Fruit fly (Drosophila melanogaster) whole organism, prepupa: Measurements from ENCODE around the gene UbcE2M.

Source experiments
- Blimp-1 ChIP-seq: fragments of 200-800 bp; sonication (Bioruptor generic); optimal IDR thresholded peaks from 3 replicates; lab custom pipeline; 2017; ENCODE audit warnings: missing biosample characterization, missing genetic modification characterization, mild to moderate bottlenecking, moderate library complexity, missing genetic modification reagents
- CG10631 ChIP-seq: fragments of 200-800 bp; sonication (Bioruptor generic); optimal IDR thresholded peaks from 2 replicates; lab custom pipeline; 2016; ENCODE audit warnings: missing biosample characterization, missing genetic modification characterization
- CG10669 ChIP-seq: fragments of 200-800 bp; sonication (Bioruptor generic); optimal IDR thresholded peaks from 3 replicates; lab custom pipeline; 2018; ENCODE audit warnings: missing biosample characterization, mild to moderate bottlenecking, missing genetic modification characterization, moderate library complexity
- CG11294 ChIP-seq: fragments of 200-800 bp; sonication (Bioruptor generic); IDR thresholded peaks from 2 replicates; pipeline ENCODE4 v1.3.6; 2022; ENCODE audit warnings: missing biosample characterization, missing genetic modification characterization
- CG11762 ChIP-seq: fragments of 200-800 bp; sonication (Bioruptor generic); optimal IDR thresholded peaks from 3 replicates; lab custom pipeline; 2016; ENCODE audit warnings: missing biosample characterization, missing genetic modification characterization; ENCODE audit not compliant: insufficient read depth
- CG11902 ChIP-seq: fragments of 200-800 bp; sonication (Bioruptor generic); optimal IDR thresholded peaks from 3 replicates; lab custom pipeline; 2016; ENCODE audit warnings: missing biosample characterization, missing genetic modification characterization
- CG15336 ChIP-seq: fragments of 200-800 bp; sonication (Bioruptor generic); IDR thresholded peaks from 2 replicates; pipeline ENCODE4 v1.3.6; 2022; ENCODE audit warnings: missing biosample characterization, missing genetic modification characterization
- CG1621 ChIP-seq: fragments of 200-800 bp; sonication (Bioruptor generic); optimal IDR thresholded peaks from 3 replicates; lab custom pipeline; 2018; ENCODE audit warnings: missing biosample characterization, mild to moderate bottlenecking, missing genetic modification characterization
- CG3032 ChIP-seq: fragments of 200-800 bp; optimal IDR thresholded peaks from 2 replicates; lab custom pipeline; 2019; ENCODE audit warnings: missing biosample characterization, mild to moderate bottlenecking, missing genetic modification characterization, moderate library complexity
- CG31627 ChIP-seq: fragments of 200-800 bp; sonication (Bioruptor generic); optimal IDR thresholded peaks from 3 replicates; lab custom pipeline; 2016; ENCODE audit warnings: missing biosample characterization, missing genetic modification characterization
- CG3919 ChIP-seq: fragments of 200-800 bp; sonication (Bioruptor generic); optimal IDR thresholded peaks from 3 replicates; lab custom pipeline; 2016; ENCODE audit warnings: missing biosample characterization, missing genetic modification characterization
- CG4318 ChIP-seq: fragments of 200-800 bp; sonication (Bioruptor generic); optimal IDR thresholded peaks from 3 replicates; lab custom pipeline; 2017; ENCODE audit warnings: missing biosample characterization, mild to moderate bottlenecking, missing genetic modification characterization
- CG6163 ChIP-seq: fragments of 200-800 bp; sonication (Bioruptor generic); IDR thresholded peaks from 3 replicates; pipeline ENCODE4 v1.3.6; 2022; ENCODE audit warnings: missing biosample characterization, missing genetic modification characterization
- CG6792 ChIP-seq: fragments of 200-800 bp; sonication (Bioruptor generic); optimal IDR thresholded peaks from 3 replicates; lab custom pipeline; 2016; ENCODE audit warnings: missing biosample characterization, missing genetic modification characterization
- CG6808 ChIP-seq: fragments of 200-800 bp; sonication (Bioruptor generic); optimal IDR thresholded peaks from 3 replicates; lab custom pipeline; 2017; ENCODE audit warnings: missing biosample characterization, missing genetic modification characterization, mild to moderate bottlenecking, moderate library complexity, missing genetic modification reagents
- CG6854 ChIP-seq: fragments of 200-800 bp; sonication (Bioruptor generic); optimal IDR thresholded peaks from 2 replicates; lab custom pipeline; 2017; ENCODE audit warnings: missing biosample characterization, mild to moderate bottlenecking, missing genetic modification characterization
- CG8119 ChIP-seq: fragments of 200-800 bp; sonication (Bioruptor generic); IDR thresholded peaks from 3 replicates; pipeline ENCODE4 v1.3.6; 2022; ENCODE audit warnings: missing biosample characterization, missing genetic modification characterization
- CG8319 ChIP-seq: fragments of 200-800 bp; sonication (Bioruptor generic); optimal IDR thresholded peaks from 3 replicates; lab custom pipeline; 2016; ENCODE audit warnings: missing biosample characterization, missing genetic modification characterization
- CG8632 ChIP-seq: fragments of 200-800 bp; sonication (Bioruptor generic); optimal IDR thresholded peaks from 3 replicates; lab custom pipeline; 2016; ENCODE audit warnings: missing biosample characterization, missing genetic modification characterization
- CG9139 ChIP-seq: fragments of 200-800 bp; sonication (Bioruptor generic); optimal IDR thresholded peaks from 3 replicates; lab custom pipeline; 2017; ENCODE audit warnings: missing biosample characterization, mild to moderate bottlenecking, missing genetic modification characterization
- Eip75B ChIP-seq: fragments of 200-800 bp; sonication (Bioruptor generic); optimal IDR thresholded peaks from 3 replicates; lab custom pipeline; 2016; ENCODE audit warnings: missing biosample characterization, missing genetic modification characterization
- Eip78C ChIP-seq: fragments of 200-800 bp; sonication (Bioruptor generic); peaks from one replicate; lab custom pipeline; 2016; ENCODE audit warnings: missing biosample characterization, missing genetic modification characterization
- Eip93F ChIP-seq: fragments of 200-800 bp; sonication (Bioruptor generic); optimal IDR thresholded peaks from 2 replicates; lab custom pipeline; 2016; ENCODE audit warnings: missing biosample characterization, mild to moderate bottlenecking, missing genetic modification characterization
- Ets96B ChIP-seq: fragments of 200-800 bp; optimal IDR thresholded peaks from 2 replicates; lab custom pipeline; 2019; ENCODE audit warnings: missing biosample characterization, mild to moderate bottlenecking, missing genetic modification characterization, moderate library complexity
- Gug ChIP-seq: fragments of 200-800 bp; sonication (Bioruptor generic); IDR thresholded peaks from 2 replicates; pipeline ENCODE4 v1.3.6; 2022; ENCODE audit warnings: missing biosample characterization, missing genetic modification characterization
- Lpt ChIP-seq: fragments of 200-800 bp; sonication (Bioruptor generic); optimal IDR thresholded peaks from 3 replicates; lab custom pipeline; 2016; ENCODE audit warnings: missing biosample characterization, missing genetic modification characterization
- Met ChIP-seq: fragments of 200-800 bp; sonication (Bioruptor generic); optimal IDR thresholded peaks from 3 replicates; lab custom pipeline; 2016; ENCODE audit warnings: missing biosample characterization, missing genetic modification characterization
- Smox ChIP-seq: fragments of 200-800 bp; sonication (Bioruptor generic); optimal IDR thresholded peaks from 3 replicates; lab custom pipeline; 2016; ENCODE audit warnings: missing biosample characterization, missing genetic modification characterization
- Sox102F ChIP-seq: fragments of 200-800 bp; sonication (Bioruptor generic); optimal IDR thresholded peaks from 2 replicates; lab custom pipeline; 2016; ENCODE audit warnings: missing biosample characterization, mild to moderate bottlenecking, missing genetic modification characterization
- Sox14 ChIP-seq: fragments of 200-800 bp; sonication (Bioruptor generic); optimal IDR thresholded peaks from 3 replicates; lab custom pipeline; 2016; ENCODE audit warnings: missing biosample characterization, missing genetic modification characterization
- Sox15 ChIP-seq: fragments of 200-800 bp; sonication (Bioruptor generic); optimal IDR thresholded peaks from 3 replicates; lab custom pipeline; 2016; ENCODE audit warnings: missing biosample characterization, missing genetic modification characterization
- achi ChIP-seq: fragments of 200-800 bp; sonication (Bioruptor generic); optimal IDR thresholded peaks from 3 replicates; lab custom pipeline; 2016; ENCODE audit warnings: missing biosample characterization, missing genetic modification characterization
- cyc ChIP-seq: fragments of 200-800 bp; sonication (Bioruptor generic); optimal IDR thresholded peaks from 3 replicates; lab custom pipeline; 2016; ENCODE audit warnings: missing biosample characterization, missing genetic modification characterization
- eg ChIP-seq: fragments of 200-800 bp; sonication (Bioruptor generic); IDR thresholded peaks from 3 replicates; pipeline ENCODE4 v1.3.6; 2022; ENCODE audit warnings: missing biosample characterization, missing genetic modification characterization
- fd59A ChIP-seq: fragments of 200-800 bp; sonication (Bioruptor generic); optimal IDR thresholded peaks from 2 replicates; lab custom pipeline; 2017; ENCODE audit warnings: missing biosample characterization, mild to moderate bottlenecking, missing genetic modification characterization, missing genetic modification reagents
- fkh ChIP-seq: fragments of 200-800 bp; sonication (Bioruptor generic); optimal IDR thresholded peaks from 3 replicates; lab custom pipeline; 2017; ENCODE audit warnings: missing biosample characterization, mild to moderate bottlenecking, missing genetic modification characterization, moderate library complexity
- net ChIP-seq: fragments of 200-800 bp; sonication (Bioruptor generic); optimal IDR thresholded peaks from 3 replicates; lab custom pipeline; 2016; ENCODE audit warnings: missing biosample characterization, missing genetic modification characterization
- pdm3 ChIP-seq: fragments of 200-800 bp; sonication (Bioruptor generic); optimal IDR thresholded peaks from 3 replicates; lab custom pipeline; 2016; ENCODE audit warnings: missing biosample characterization, missing genetic modification characterization
- salr ChIP-seq, 2 experiments: fragments of 200-800 bp; sonication (Bioruptor generic); optimal IDR thresholded peaks; 3 replicates each; lab custom pipeline; 2016 to 2018; ENCODE audit warnings: missing biosample characterization in 2 of 2, missing genetic modification characterization in 2 of 2, mild to moderate bottlenecking in 1 of 2
- spab ChIP-seq: fragments of 200-800 bp; sonication (Bioruptor generic); optimal IDR thresholded peaks from 2 replicates; lab custom pipeline; 2017; ENCODE audit warnings: missing biosample characterization, mild to moderate bottlenecking, missing genetic modification characterization, missing genetic modification reagents
- ss ChIP-seq, 2 experiments: fragments of 200-800 bp; sonication (Bioruptor generic); optimal IDR thresholded peaks; 2 replicates in 1 of 2; 3 replicates in 1 of 2; lab custom pipeline; 2017 to 2018; ENCODE audit warnings: mild to moderate bottlenecking in 2 of 2, missing biosample characterization in 2 of 2, missing genetic modification characterization in 2 of 2, moderate library complexity in 1 of 2
- svp ChIP-seq: fragments of 200-800 bp; sonication (Bioruptor generic); peaks from one replicate; lab custom pipeline; 2016; ENCODE audit warnings: missing biosample characterization, missing genetic modification characterization
- topi ChIP-seq: fragments of 200-800 bp; sonication (Bioruptor generic); optimal IDR thresholded peaks from 3 replicates; lab custom pipeline; 2016; ENCODE audit warnings: missing biosample characterization, missing genetic modification characterization
- vri ChIP-seq: fragments of 200-800 bp; sonication (Bioruptor generic); optimal IDR thresholded peaks from 3 replicates; lab custom pipeline; 2016; ENCODE audit warnings: missing biosample characterization, mild to moderate bottlenecking, missing genetic modification characterization

Gene UbcE2M

dm6 chr3L:8153206-8153996 lies 44.4 kb downstream of the UbcE2M start (continued):
- TF ChIP-seq topi (GFP tag; lab: Kevin White, UChicago): peak; percentile 62
- TF ChIP-seq fkh: no peak
- peak in 1 of 2 experiments; percentile 55 for TF ChIP-seq ss (GFP tag; optimal IDR thresholded peaks at IDR 0.05; lab: Kevin White, UChicago)
- peak; percentile 88 for TF ChIP-seq CG4318 (GFP tag; lab: Kevin White, UChicago)
- TF ChIP-seq CG11762 (GFP tag; lab: Kevin White, UChicago): peak; percentile 76
- peak; percentile 52 for TF ChIP-seq CG11902
- TF ChIP-seq cyc (GFP tag; lab: Kevin White, UChicago): peak; percentile 50
- TF ChIP-seq CG31627 (GFP tag; lab: Kevin White, UChicago): peak; percentile 46
- TF ChIP-seq Ets96B (tag; lab: Kevin White, UChicago): peak; percentile 52
- peak; percentile 47 for TF ChIP-seq Sox102F (GFP tag; lab: Kevin White, UChicago)
- peak; percentile 89 for TF ChIP-seq Gug (GFP tag; lab: Robert Waterston, UW)
- peak; percentile 54 for TF ChIP-seq CG10669
- TF ChIP-seq salr (GFP tag; optimal IDR thresholded peaks at IDR 0.05; lab: Kevin White, UChicago): peak; percentile 13 to 90
- peak; percentile 92 for TF ChIP-seq CG11294
- peak; percentile 17 for TF ChIP-seq vri (GFP tag; lab: Kevin White, UChicago)
- peak; percentile 53 for TF ChIP-seq spab
- TF ChIP-seq Blimp-1: no peak
- TF ChIP-seq achi (GFP tag; lab: Kevin White, UChicago): peak; percentile 87
- no peak for TF ChIP-seq Eip93F
- TF ChIP-seq Smox: peak; percentile 29
- peak; percentile 65 for TF ChIP-seq fd59A (GFP tag; lab: Kevin White, UChicago)
- TF ChIP-seq CG9139 (GFP tag; lab: Kevin White, UChicago): no peak
- peak; percentile 95 for TF ChIP-seq CG8119 (GFP tag; lab: Robert Waterston, UW)
- TF ChIP-seq CG6808: peak; percentile 47
- peak; percentile 64 for TF ChIP-seq Eip75B (GFP tag; lab: Kevin White, UChicago)
- peak; percentile 89 for TF ChIP-seq CG3919 (GFP tag; lab: Kevin White, UChicago)
- TF ChIP-seq Sox15 (GFP tag; lab: Kevin White, UChicago): peak; percentile 56
- TF ChIP-seq Met: peak; percentile 62
- TF ChIP-seq Sox14 (GFP tag; lab: Kevin White, UChicago): peak; percentile 78
- TF ChIP-seq svp (GFP tag; lab: Kevin White, UChicago): no peak
- peak; percentile 61 for TF ChIP-seq CG6792 (GFP tag; lab: Kevin White, UChicago)
- TF ChIP-seq eg (GFP tag; lab: Robert Waterston, UW): peak; percentile 96
- peak; percentile 90 for TF ChIP-seq net (GFP tag; lab: Kevin White, UChicago)
- peak; percentile 53 for TF ChIP-seq CG3032 (tag; lab: Kevin White, UChicago)
- peak; percentile 96 for TF ChIP-seq Eip78C (GFP tag; lab: Kevin White, UChicago)
- TF ChIP-seq CG8319: peak; percentile 47

- TF ChIP-seq CG11294: no peak
- no peak for TF ChIP-seq CG8632 (GFP tag; lab: Kevin White, UChicago)
- TF ChIP-seq CG10631 (GFP tag; lab: Kevin White, UChicago): no peak
- TF ChIP-seq CG6163 (GFP tag; lab: Robert Waterston, UW): peak; percentile 58; the same call in 1 of the 3 replicates
- peak; percentile 28 for TF ChIP-seq CG3919 (GFP tag; lab: Kevin White, UChicago)
- TF ChIP-seq CG1621 (tag; lab: Kevin White, UChicago): peak; percentile 96
- peak in 1 of 2 experiments; percentile 46 for TF ChIP-seq ss (GFP tag; optimal IDR thresholded peaks at IDR 0.05; lab: Kevin White, UChicago)
- TF ChIP-seq eg (GFP tag; lab: Robert Waterston, UW): 0 out of 3 replicates have a peak, but pooled peaks have one; percentile 9
- TF ChIP-seq Lpt: no peak
- TF ChIP-seq CG6854 (GFP tag; lab: Kevin White, UChicago): peak; percentile 73
- peak; percentile 31; the same call in 1 of the 2 replicates for TF ChIP-seq CG15336
- TF ChIP-seq CG6808: peak; percentile 6
- TF ChIP-seq CG8119 (GFP tag; lab: Robert Waterston, UW): no peak
- peak; percentile 50 for TF ChIP-seq Eip78C (GFP tag; lab: Kevin White, UChicago)
- TF ChIP-seq achi (GFP tag; lab: Kevin White, UChicago): peak; percentile 2
- no peak for TF ChIP-seq pdm3 (GFP tag; lab: Kevin White, UChicago)
- TF ChIP-seq, all 60 proteins: peak for 10
Measured at dm6 chr3L:8151727-8152199, 46.0 kb downstream of the UbcE2M start, which contains the start of gene CG13676. Gene CG13676 (minus strand): TSS chr3L:8151813.
